Worm (Caenorhabditis elegans) whole organism, midembryonic: ENCODE results near the gene H20E11.2.

Source experiments
- T22C8.4 ChIP-seq: fragments of 200-800 bp; sonication (Bioruptor generic); IDR thresholded peaks from 2 replicates; pipeline ENCODE4 v1.3.6; 2022; ENCODE audit warnings: missing genetic modification characterization, missing compliant biosample characterization
- cog-1 ChIP-seq: sonication (generic microtip); optimal IDR thresholded peaks from 2 replicates; lab custom pipeline; 2016; ENCODE audit warnings: missing genetic modification characterization, missing compliant biosample characterization
- flt-1 ChIP-seq: fragments of 200-800 bp; sonication (Bioruptor generic); IDR thresholded peaks from 2 replicates; pipeline ENCODE4 v1.3.6; 2022; ENCODE audit warnings: missing genetic modification characterization, missing compliant biosample characterization
- klf-2 ChIP-seq: fragments of 200-800 bp; sonication (Bioruptor generic); conservative IDR thresholded peaks from 2 replicates; pipeline ENCODE4 v1.3.6; 2022; ENCODE audit warnings: missing genetic modification reagents, missing genetic modification characterization, missing compliant biosample characterization
- med-1 ChIP-seq: sonication (generic microtip); optimal IDR thresholded peaks from 2 replicates; lab custom pipeline; 2017; ENCODE audit warnings: missing genetic modification characterization, mild to moderate bottlenecking, missing compliant biosample characterization, antibody characterized with exemption, missing genetic modification reagents; ENCODE audit not compliant: insufficient read depth
- ref-1 ChIP-seq: fragments of 200-800 bp; sonication (Bioruptor generic); conservative IDR thresholded peaks from 2 replicates; pipeline ENCODE4 v1.3.6; 2022; ENCODE audit warnings: missing genetic modification reagents, missing genetic modification characterization, missing compliant biosample characterization
- tab-1 ChIP-seq: fragments of 200-800 bp; sonication (Bioruptor generic); IDR thresholded peaks from 2 replicates; pipeline ENCODE4 v1.3.6; 2022; ENCODE audit warnings: missing genetic modification characterization, missing compliant biosample characterization
- ztf-23 ChIP-seq: fragments of 200-800 bp; sonication (Bioruptor generic); IDR thresholded peaks from 2 replicates; pipeline ENCODE4 v1.3.6; 2022; ENCODE audit warnings: missing genetic modification reagents, missing genetic modification characterization, missing compliant biosample characterization
- ztf-29 ChIP-seq: fragments of 200-800 bp; sonication (Bioruptor generic); IDR thresholded peaks from 2 replicates; pipeline ENCODE4 v1.3.6; 2022; ENCODE audit warnings: missing genetic modification reagents, missing genetic modification characterization, missing compliant biosample characterization

Gene H20E11.2

ce11 chrIV:6824622-6825021, 3.0 kb upstream of the H20E11.2 start, which contains the start of gene H20E11.3:
Gene H20E11.3, plus strand, starts transcription at chrIV:6824816.
- TF ChIP-seq klf-2 (GFP tag; lab: Robert Waterston, UW) (no peak), ztf-23 (GFP tag; lab: Robert Waterston, UW) (no peak), T22C8.4 (GFP tag; lab: Robert Waterston, UW) (no peak), flt-1 (GFP tag; lab: Robert Waterston, UW) (no peak), med-1 (GFP tag; lab: Kevin White, UChicago) (no peak), ref-1 (GFP tag; lab: Robert Waterston, UW) (no peak), cog-1 (tag; lab: Kevin White, UChicago) (no peak), tab-1 (GFP tag; lab: Robert Waterston, UW) (no peak), ztf-29 (GFP tag; lab: Robert Waterston, UW) (no peak)

- TF ChIP-seq tab-1 (GFP tag; lab: Robert Waterston, UW) (no peak), ref-1 (GFP tag; lab: Robert Waterston, UW) (no peak), flt-1 (GFP tag; lab: Robert Waterston, UW) (no peak), ztf-23 (GFP tag; lab: Robert Waterston, UW) (no peak), T22C8.4 (GFP tag; lab: Robert Waterston, UW) (no peak), klf-2 (GFP tag; lab: Robert Waterston, UW) (no peak), ztf-29 (GFP tag; lab: Robert Waterston, UW) (no peak), cog-1 (tag; lab: Kevin White, UChicago) (no peak), med-1 (GFP tag; lab: Kevin White, UChicago) (no peak)
Measured at ce11 chrIV:6829902-6830301, 2.3 kb downstream of the H20E11.2 start, which contains the start of gene H20E11.1. Gene H20E11.1, plus strand, starts transcription at chrIV:6830145.

- TF ChIP-seq ztf-23 (GFP tag; lab: Robert Waterston, UW) (no peak), med-1 (GFP tag; lab: Kevin White, UChicago) (no peak), klf-2 (GFP tag; lab: Robert Waterston, UW) (no peak), ztf-29 (GFP tag; lab: Robert Waterston, UW) (no peak), cog-1 (tag; lab: Kevin White, UChicago) (no peak), T22C8.4 (GFP tag; lab: Robert Waterston, UW) (no peak), tab-1 (GFP tag; lab: Robert Waterston, UW) (no peak), ref-1 (GFP tag; lab: Robert Waterston, UW) (no peak), flt-1 (GFP tag; lab: Robert Waterston, UW) (no peak)
Measured at ce11 chrIV:6832194-6832593, 4.6 kb downstream of the H20E11.2 start.

DNA sequence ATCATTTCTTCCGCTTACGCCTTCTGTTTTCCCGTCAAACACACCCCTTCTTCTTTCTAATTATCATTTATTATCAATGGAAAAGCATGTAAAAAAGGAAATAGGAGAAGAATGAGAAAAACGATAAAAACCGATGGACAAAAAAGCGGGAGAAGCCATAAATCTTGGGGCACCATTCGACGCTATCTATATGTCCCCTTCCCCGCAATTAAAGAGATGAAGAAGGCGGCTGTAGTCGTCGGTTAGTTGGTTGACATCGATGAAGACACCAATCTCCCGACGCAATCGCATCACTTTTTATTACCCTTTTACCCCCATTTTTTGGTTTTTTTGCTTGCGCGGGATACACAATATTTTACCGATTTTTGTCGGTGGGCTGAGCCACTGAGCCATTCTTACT, 6.0 kb downstream of the H20E11.2 start:
- TF ChIP-seq cog-1 (tag; lab: Kevin White, UChicago) (no peak), med-1 (GFP tag; lab: Kevin White, UChicago) (no peak), T22C8.4 (GFP tag; lab: Robert Waterston, UW) (no peak), flt-1 (GFP tag; lab: Robert Waterston, UW) (no peak), ztf-23 (GFP tag; lab: Robert Waterston, UW) (no peak), ref-1 (GFP tag; lab: Robert Waterston, UW) (no peak), tab-1 (GFP tag; lab: Robert Waterston, UW) (no peak), klf-2 (GFP tag; lab: Robert Waterston, UW) (no peak), ztf-29 (GFP tag; lab: Robert Waterston, UW) (no peak)

- TF ChIP-seq klf-2 (GFP tag; lab: Robert Waterston, UW) = no peak
- TF ChIP-seq tab-1 (GFP tag; lab: Robert Waterston, UW) = no peak
- TF ChIP-seq med-1 (GFP tag; lab: Kevin White, UChicago) = no peak
- TF ChIP-seq ztf-29 (GFP tag; lab: Robert Waterston, UW) = no peak
- no peak for TF ChIP-seq flt-1 (GFP tag; lab: Robert Waterston, UW)
- no peak for TF ChIP-seq ztf-23 (GFP tag; lab: Robert Waterston, UW)
- no peak for TF ChIP-seq ref-1 (GFP tag; lab: Robert Waterston, UW)
- TF ChIP-seq cog-1 (tag; lab: Kevin White, UChicago) = no peak
- no peak for TF ChIP-seq T22C8.4 (GFP tag; lab: Robert Waterston, UW)
Measured at ce11 chrIV:6834705-6835104, 7.1 kb downstream of the H20E11.2 start.

- no peak for TF ChIP-seq tab-1 (GFP tag; lab: Robert Waterston, UW)
- TF ChIP-seq med-1 (GFP tag; lab: Kevin White, UChicago) = no peak
- TF ChIP-seq cog-1 (tag; lab: Kevin White, UChicago) = no peak
- TF ChIP-seq flt-1 (GFP tag; lab: Robert Waterston, UW) = no peak
- TF ChIP-seq ztf-23 (GFP tag; lab: Robert Waterston, UW) = no peak
Measured at ce11 chrIV:6836769-6837168, 9.2 kb downstream of the H20E11.2 start.

DNA sequence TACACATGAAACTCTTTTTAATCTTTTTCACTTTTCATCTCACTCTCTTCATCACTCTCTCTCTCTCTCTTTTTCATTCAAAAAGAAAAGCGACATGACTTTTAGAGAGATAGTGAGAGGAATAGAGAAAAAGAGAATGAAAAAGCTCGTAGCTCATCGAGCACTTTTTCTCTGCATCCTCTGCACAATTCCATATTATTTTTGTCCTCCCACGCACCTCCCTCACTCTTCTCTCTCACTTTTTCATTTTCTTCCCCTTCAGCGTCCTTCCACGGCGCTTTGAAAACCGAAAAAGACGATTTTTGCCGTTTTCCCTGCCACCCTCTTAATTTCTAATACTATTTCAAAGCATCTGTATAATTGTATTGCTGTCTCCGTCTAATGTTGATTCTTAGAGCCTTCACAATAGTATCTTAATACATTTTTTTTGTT, 11.5 kb downstream of the H20E11.2 start:
- TF ChIP-seq med-1 (GFP tag; lab: Kevin White, UChicago) = no peak
- no peak for TF ChIP-seq T22C8.4 (GFP tag; lab: Robert Waterston, UW)
- no peak for TF ChIP-seq ref-1 (GFP tag; lab: Robert Waterston, UW)
- TF ChIP-seq flt-1 (GFP tag; lab: Robert Waterston, UW) = no peak
- no peak for TF ChIP-seq ztf-29 (GFP tag; lab: Robert Waterston, UW)
- TF ChIP-seq ztf-23 (GFP tag; lab: Robert Waterston, UW) = no peak
- no peak for TF ChIP-seq klf-2 (GFP tag; lab: Robert Waterston, UW)
- no peak for TF ChIP-seq cog-1 (tag; lab: Kevin White, UChicago)
- TF ChIP-seq tab-1 (GFP tag; lab: Robert Waterston, UW) = no peak

DNA sequence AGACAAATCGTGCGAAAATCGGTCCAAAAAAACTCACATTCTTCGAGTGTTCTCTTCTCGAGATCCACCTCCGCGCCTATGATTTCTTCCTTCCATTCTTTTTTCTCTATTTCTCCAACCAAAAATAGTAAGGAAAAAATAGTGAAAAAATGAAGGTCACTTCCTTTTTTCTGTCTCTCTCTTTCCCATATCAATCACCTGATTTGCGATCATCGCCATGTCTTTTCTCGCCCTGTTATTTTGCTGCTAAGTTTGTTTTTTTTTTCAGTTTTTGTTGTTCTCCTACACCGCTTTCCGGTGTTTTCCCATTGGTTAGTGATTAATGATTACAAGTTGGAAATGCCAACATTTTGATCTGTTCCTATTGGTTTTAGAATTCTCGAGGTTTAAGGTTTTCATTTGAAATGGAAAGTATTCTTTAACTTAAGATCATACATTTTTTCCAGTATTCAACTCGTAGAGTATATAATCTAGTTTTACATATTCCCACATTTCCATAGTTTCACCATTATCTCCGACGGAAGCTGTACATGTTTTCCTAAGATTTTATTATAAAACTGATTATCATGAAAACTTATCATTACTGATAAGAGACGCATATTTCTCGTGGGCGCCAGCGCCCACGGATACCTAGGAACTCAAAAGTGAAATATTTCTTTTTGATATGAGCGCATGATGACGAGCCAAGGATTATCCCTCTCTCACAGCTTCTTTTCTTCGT, 14.1 kb downstream of the H20E11.2 start:
- TF ChIP-seq tab-1 (GFP tag; lab: Robert Waterston, UW) (no peak), ztf-29 (GFP tag; lab: Robert Waterston, UW) (no peak), ref-1 (GFP tag; lab: Robert Waterston, UW) (no peak), T22C8.4 (GFP tag; lab: Robert Waterston, UW) (no peak), med-1 (GFP tag; lab: Kevin White, UChicago) (no peak), ztf-23 (GFP tag; lab: Robert Waterston, UW) (no peak), cog-1 (tag; lab: Kevin White, UChicago) (no peak), flt-1 (GFP tag; lab: Robert Waterston, UW) (no peak), klf-2 (GFP tag; lab: Robert Waterston, UW) (no peak)
